Worm (Caenorhabditis elegans) whole organism, L4 larva: ENCODE measurements around the gene vglu-3.

Experiments
- ama-1 ChIP-seq: fragments of 150-350 bp; optimal IDR thresholded peaks from 2 replicates; lab custom pipeline; 2014; ENCODE audit warnings: inconsistent platforms, mixed read lengths
- unc-62 ChIP-seq, 3 experiments: fragments of 150-350 bp in 1 of 3; sonication (generic microtip); optimal IDR thresholded peaks in 2 of 3; peaks in 1 of 3; 1 replicate in 1 of 3; 2 replicates in 2 of 3; lab custom pipeline; 2014 to 2017; ENCODE audit warnings: missing biosample characterization in 3 of 3, missing genetic modification characterization in 3 of 3, missing genetic modification reagents in 3 of 3, missing genotype in 1 of 3

vglu-3 gene

ce11 chrIII:10351595-10352207 lies 51.5 kb downstream of the vglu-3 start, which contains the start of gene T07C4.3:
T07C4.3 (plus strand) TSS chrIII:10352157.
- TF ChIP-seq unc-62 (GFP tag; optimal IDR thresholded peaks at IDR 0.05 in 1 of 2; lab: Kevin White, UChicago) (peak in 1 of 2 experiments; percentile 88), unc-62 (tag; optimal IDR thresholded peaks at IDR 0.05; lab: Kevin White, UChicago) (no peak), ama-1 (lab: Kevin White, UChicago) (no peak)
